Fruit fly (Drosophila melanogaster): ENCODE data around the gene CG32683.
A peak's percentile ranks its signal among the peaks of the same experiment; 100 is the strongest.

dm6 chrX:10486144-10487030, 31.7 kb upstream of the CG32683 start:
- TF ChIP-seq salm (tag; optimal IDR thresholded peaks at IDR 0.05) (no peak), lola (GFP tag; optimal IDR thresholded peaks at IDR 0.05) (no peak), CG15514 (GFP tag; optimal IDR thresholded peaks at IDR 0.05) (peak; percentile 63), luna (GFP tag; optimal IDR thresholded peaks at IDR 0.05) (no peak), CG12299 (tag; optimal IDR thresholded peaks at IDR 0.05) (peak; percentile 36), knrl (GFP tag; IDR thresholded peaks at IDR 0.05; ENCODE audit: partially characterized antibody) (peak; percentile 40; the same call in 1 of the 3 replicates), CG1603 (tag; optimal IDR thresholded peaks at IDR 0.05) (peak; percentile 63), onecut (GFP tag; IDR thresholded peaks at IDR 0.05) (peak; percentile 38; the same call in 1 of the 2 replicates), YL-1 (GFP tag; optimal IDR thresholded peaks at IDR 0.05) (no peak), CG16863 (GFP tag; optimal IDR thresholded peaks at IDR 0.05) (peak; percentile 47)

Measured in whole organism, embryonic.